Worm (Caenorhabditis elegans): ENCODE results near the gene fbxl-5.

Gene fbxl-5

ce11 chrV:7770961-7771360, 28.3 kb downstream of the fbxl-5 start, which contains the start of gene frpr-3:
frpr-3 (plus strand) TSS chrV:7771261.
- no peak for TF ChIP-seq unc-62 (GFP tag; optimal IDR thresholded peaks at IDR 0.05)

DNA sequence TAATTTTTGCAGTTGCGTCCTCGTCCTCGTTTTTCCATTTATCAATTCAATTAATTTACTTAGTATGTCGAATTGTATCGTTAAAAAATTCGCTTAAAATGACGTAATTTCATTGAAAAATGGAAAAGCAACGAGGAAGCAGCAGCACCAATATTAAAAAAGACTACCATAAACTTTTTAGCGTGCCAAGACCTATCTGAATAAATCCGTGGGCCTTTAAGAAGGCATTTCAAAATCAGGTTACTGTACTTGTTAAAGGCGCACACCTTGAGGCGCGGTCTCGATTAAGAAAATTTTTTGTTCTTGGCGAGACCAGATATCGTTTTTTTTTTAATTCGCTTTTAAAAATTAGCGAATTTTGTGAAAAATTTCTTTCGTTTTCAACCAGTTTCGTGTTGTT, 30.9 kb downstream of the fbxl-5 start:
- TF ChIP-seq unc-62 (GFP tag; optimal IDR thresholded peaks at IDR 0.05) = no peak

- no peak for TF ChIP-seq unc-62 (GFP tag; optimal IDR thresholded peaks at IDR 0.05)
Measured at ce11 chrV:7774143-7774595, 31.5 kb downstream of the fbxl-5 start, which contains the start of gene grl-10. grl-10 (plus strand) TSS chrV:7774545.

DNA sequence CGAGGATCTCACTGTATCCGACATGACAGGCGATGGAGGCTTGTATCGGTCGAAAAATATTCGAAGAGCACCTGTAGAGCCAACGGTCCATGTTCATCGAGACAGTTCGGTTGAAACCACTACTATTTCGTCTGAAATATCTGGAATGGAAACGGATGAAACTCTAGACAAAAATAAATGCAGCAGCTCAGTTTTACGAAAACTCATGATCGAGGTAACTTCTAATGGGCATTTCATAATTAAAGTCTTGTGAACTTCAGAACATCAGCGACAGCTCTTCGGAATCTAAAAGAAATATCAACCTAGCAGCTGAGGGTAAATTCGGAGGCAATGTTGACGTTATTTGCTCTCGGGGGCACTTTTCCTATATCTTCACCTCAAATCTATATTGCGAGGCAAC, 32.5 kb downstream of the fbxl-5 start:
- no peak for TF ChIP-seq unc-62 (GFP tag; optimal IDR thresholded peaks at IDR 0.05)

DNA sequence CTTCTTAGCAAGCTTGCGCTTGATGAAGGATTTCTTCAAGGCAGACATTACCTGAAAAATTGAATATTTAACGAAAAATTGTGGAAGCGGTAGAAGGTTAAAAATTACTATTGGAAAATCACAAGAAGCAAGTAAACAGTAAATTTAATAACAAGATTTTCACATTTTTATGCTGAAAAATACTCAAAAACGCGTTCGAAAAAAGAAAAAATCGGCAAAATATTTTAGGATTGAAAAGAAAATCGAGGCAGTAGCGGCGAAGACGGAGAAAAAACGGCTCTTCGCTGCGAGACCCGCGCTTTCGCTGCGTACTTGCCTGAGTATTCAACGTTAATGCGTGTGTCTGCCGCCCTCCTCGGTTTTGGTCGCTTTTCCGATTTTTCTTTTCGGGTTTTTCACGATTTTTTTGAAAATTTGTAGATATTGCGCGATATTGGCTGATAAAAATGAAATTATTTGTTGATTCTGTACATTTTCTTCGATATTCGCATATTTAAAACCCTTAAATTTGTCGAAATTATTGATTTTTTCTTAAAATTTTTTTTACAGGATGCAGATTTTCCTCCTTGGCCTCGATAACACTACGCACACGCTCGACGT, 33.4 kb downstream of the fbxl-5 start, which contains the start of the genes rpl-39 and rps-30:
Gene rpl-39 (minus strand): TSS at position 51 of the 600 bp plus-strand sequence.
Gene rps-30 (plus strand): TSS at position 550 of the 600 bp plus-strand sequence.
- no peak for TF ChIP-seq unc-62 (GFP tag; optimal IDR thresholded peaks at IDR 0.05)

- TF ChIP-seq unc-62 (GFP tag; optimal IDR thresholded peaks at IDR 0.05) = no peak
Measured at ce11 chrV:7777098-7777497, 34.4 kb downstream of the fbxl-5 start, which contains the start of gene C26F1.3. C26F1.3 (plus strand) TSS chrV:7777300.

DNA sequence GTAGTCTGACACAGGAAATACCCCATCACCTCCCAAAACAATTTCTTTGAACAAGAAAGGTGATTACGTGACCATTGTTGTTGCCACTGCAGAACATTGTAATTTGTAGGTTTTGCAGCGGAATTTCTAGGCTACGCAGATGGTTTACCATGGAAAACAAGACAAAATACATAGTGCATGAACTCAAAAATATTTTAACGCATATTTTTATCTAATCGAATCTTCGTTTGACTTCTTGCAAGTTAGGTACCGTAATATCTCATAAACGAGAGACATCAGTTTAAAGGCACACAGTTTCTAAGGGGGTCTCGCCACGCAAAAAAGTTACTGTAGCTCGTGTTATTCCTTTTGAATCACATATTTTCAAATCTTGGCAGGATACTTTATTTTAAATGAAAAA, 36.3 kb downstream of the fbxl-5 start:
- no peak for TF ChIP-seq unc-62 (GFP tag; optimal IDR thresholded peaks at IDR 0.05)

DNA sequence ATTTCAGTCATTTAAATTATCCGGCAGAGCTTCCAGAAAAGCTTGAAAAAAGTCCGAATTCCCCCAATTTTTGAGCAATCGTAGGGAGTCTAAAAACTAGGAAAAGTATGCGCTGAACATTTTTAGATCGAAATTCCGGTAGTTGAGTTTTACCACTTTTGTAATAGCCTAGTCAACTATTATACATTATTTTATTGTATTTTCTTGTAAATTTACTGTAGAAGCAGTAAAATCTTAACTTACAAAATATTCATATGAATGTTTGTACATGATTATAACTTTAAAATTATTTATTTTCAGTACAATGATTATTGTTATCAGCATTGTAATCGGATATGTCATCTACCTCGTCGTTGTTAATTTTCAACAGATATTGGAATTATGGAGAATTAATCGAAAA, 38.8 kb downstream of the fbxl-5 start, which contains the start of gene cyp-32A1:
Gene cyp-32A1 (plus strand): TSS at position 301 of the 400 bp plus-strand sequence.
- no peak for TF ChIP-seq unc-62 (GFP tag; optimal IDR thresholded peaks at IDR 0.05)

ce11 chrV:7785117-7785516, 42.4 kb downstream of the fbxl-5 start, which contains the start of gene C26F1.1:
C26F1.1 (plus strand) TSS chrV:7785417.
- no peak for TF ChIP-seq unc-62 (GFP tag; optimal IDR thresholded peaks at IDR 0.05)

- TF ChIP-seq unc-62 (GFP tag; optimal IDR thresholded peaks at IDR 0.05) = no peak
Measured at ce11 chrV:7785885-7786284, 43.2 kb downstream of the fbxl-5 start.

DNA sequence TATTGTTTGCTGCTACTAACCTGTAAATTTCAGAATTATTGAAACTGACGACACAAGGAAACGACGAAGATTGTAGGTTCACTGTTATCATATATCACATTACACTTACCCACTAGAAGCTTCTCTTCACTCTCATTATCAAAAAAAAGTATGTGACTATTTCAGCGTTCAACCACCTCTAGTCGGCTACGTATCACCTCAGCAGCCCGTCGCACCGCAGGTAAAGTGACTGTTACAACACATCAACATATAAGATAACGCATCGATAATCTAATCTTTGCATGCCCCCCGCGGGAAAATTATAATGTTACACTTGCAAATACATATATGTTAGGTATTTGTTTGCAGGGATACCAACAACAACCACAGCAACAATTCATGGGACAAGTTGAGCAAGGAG, 43.9 kb downstream of the fbxl-5 start:
- no peak for TF ChIP-seq unc-62 (GFP tag; optimal IDR thresholded peaks at IDR 0.05)

- TF ChIP-seq unc-62 (GFP tag; optimal IDR thresholded peaks at IDR 0.05) = no peak
Measured at ce11 chrV:7793067-7793466, 50.4 kb downstream of the fbxl-5 start, which contains the start of gene flp-21. flp-21 (plus strand) TSS chrV:7793367.

- no peak for TF ChIP-seq unc-62 (GFP tag; optimal IDR thresholded peaks at IDR 0.05)
Measured at ce11 chrV:7798079-7798478, 55.4 kb downstream of the fbxl-5 start, which contains the start of gene ZK742.7. ZK742.7 (plus strand) TSS chrV:7798379.
